Worm (Caenorhabditis elegans) whole organism, L1 larva: Measurements from ENCODE around the gene nphp-2.
A peak's percentile ranks its signal among the peaks of the same experiment; 100 is the strongest.

Experiments
- C04F5.9 ChIP-seq: sonication (generic microtip); optimal IDR thresholded peaks from 2 replicates; lab custom pipeline; 2016; ENCODE audit warnings: missing genetic modification characterization, missing compliant biosample characterization
- C34B4.2 ChIP-seq: sonication (generic microtip); optimal IDR thresholded peaks from 2 replicates; lab custom pipeline; 2017; ENCODE audit warnings: mild to moderate bottlenecking, missing genetic modification characterization, missing compliant biosample characterization
- Y116A8C.19 ChIP-seq: sonication (generic microtip); optimal IDR thresholded peaks from 2 replicates; lab custom pipeline; 2016; ENCODE audit warnings: missing compliant biosample characterization, missing genetic modification characterization, borderline replicate concordance
- aha-1 ChIP-seq: fragments of 150-350 bp; optimal IDR thresholded peaks from 2 replicates; lab custom pipeline; 2014; ENCODE audit warnings: missing biosample characterization, missing genetic modification characterization
- ama-1 ChIP-seq: fragments of 150-350 bp; optimal IDR thresholded peaks from 2 replicates; lab custom pipeline; 2014
- ceh-90 ChIP-seq: sonication (generic microtip); optimal IDR thresholded peaks from 2 replicates; lab custom pipeline; 2016; ENCODE audit warnings: missing genetic modification characterization, missing compliant biosample characterization
- ces-1 ChIP-seq: fragments of 150-350 bp; optimal IDR thresholded peaks from 2 replicates; lab custom pipeline; 2014; ENCODE audit warnings: missing biosample characterization, missing genetic modification reagents, missing genetic modification characterization
- dsc-1 ChIP-seq: sonication (generic microtip); optimal IDR thresholded peaks from 2 replicates; lab custom pipeline; 2016; ENCODE audit warnings: mild to moderate bottlenecking, missing genetic modification characterization, missing compliant biosample characterization
- efl-1 ChIP-seq, 4 experiments: fragments of 150-350 bp; optimal IDR thresholded peaks in 3 of 4; peaks in 1 of 4; 1 replicate in 1 of 4; 2 replicates in 3 of 4; lab custom pipeline; 2014; ENCODE audit warnings: missing biosample characterization in 2 of 4, missing genetic modification characterization in 2 of 4, missing genetic modification reagents in 2 of 4
- elt-2 ChIP-seq: sonication (generic microtip); optimal IDR thresholded peaks from 2 replicates; lab custom pipeline; 2016; ENCODE audit warnings: missing genetic modification characterization, mild to moderate bottlenecking, inconsistent platforms, missing compliant biosample characterization, missing genetic modification reagents
- ets-5 ChIP-seq: fragments of 200-800 bp; sonication (Bioruptor generic); IDR thresholded peaks from 2 replicates; pipeline ENCODE4 v1.3.6; 2022; ENCODE audit warnings: missing genetic modification characterization, missing compliant biosample characterization
- fkh-10 ChIP-seq: sonication (generic microtip); optimal IDR thresholded peaks from 2 replicates; lab custom pipeline; 2017; ENCODE audit warnings: missing biosample characterization, missing genetic modification reagents, missing genetic modification characterization
- fkh-8 ChIP-seq: sonication (generic microtip); optimal IDR thresholded peaks from 2 replicates; lab custom pipeline; 2016; ENCODE audit warnings: mild to moderate bottlenecking, missing genetic modification characterization, missing compliant biosample characterization
- fos-1 ChIP-seq: fragments of 150-350 bp; optimal IDR thresholded peaks from 2 replicates; lab custom pipeline; 2014; ENCODE audit warnings: missing biosample characterization, missing genetic modification characterization
- hlh-4 ChIP-seq: sonication (generic microtip); optimal IDR thresholded peaks from 2 replicates; lab custom pipeline; 2016; ENCODE audit warnings: mild to moderate bottlenecking, missing genetic modification characterization, missing compliant biosample characterization
- hpl-2 ChIP-seq: fragments of 150-350 bp; optimal IDR thresholded peaks from 2 replicates; lab custom pipeline; 2014; ENCODE audit warnings: missing biosample characterization, missing genetic modification reagents, missing genetic modification characterization
- lin-14 ChIP-seq: fragments of 200-800 bp; sonication (Bioruptor generic); optimal IDR thresholded peaks from 2 replicates; lab custom pipeline; 2018; ENCODE audit warnings: mild to moderate bottlenecking, missing genetic modification characterization, moderate library complexity, missing compliant biosample characterization
- lin-15B ChIP-seq: fragments of 150-350 bp; sonication (generic microtip); optimal IDR thresholded peaks from 3 replicates; lab custom pipeline; 2014; ENCODE audit warnings: missing biosample characterization, missing genetic modification characterization
- lin-39 ChIP-seq: fragments of 150-350 bp; optimal IDR thresholded peaks from 2 replicates; lab custom pipeline; 2014; ENCODE audit warnings: missing biosample characterization, missing genetic modification reagents, missing genetic modification characterization
- mdl-1 ChIP-seq, 2 experiments: fragments of 150-350 bp; optimal IDR thresholded peaks; 2 replicates each; lab custom pipeline; 2014 to 2017; ENCODE audit warnings: missing biosample characterization in 2 of 2, missing genetic modification characterization in 2 of 2, inconsistent platforms in 1 of 2
- nhr-11 ChIP-seq: fragments of 150-350 bp; optimal IDR thresholded peaks from 2 replicates; lab custom pipeline; 2014; ENCODE audit warnings: missing biosample characterization, missing genetic modification characterization
- nhr-12 ChIP-seq: sonication (generic microtip); optimal IDR thresholded peaks from 2 replicates; lab custom pipeline; 2017; ENCODE audit warnings: missing biosample characterization, missing genetic modification characterization
- nhr-19 ChIP-seq: fragments of 200-800 bp; sonication (Bioruptor generic); conservative IDR thresholded peaks from 2 replicates; pipeline ENCODE4 v1.3.6; 2022; ENCODE audit warnings: missing genetic modification characterization, missing compliant biosample characterization
- nhr-47 ChIP-seq: sonication (generic microtip); optimal IDR thresholded peaks from 2 replicates; lab custom pipeline; 2016; ENCODE audit warnings: mild to moderate bottlenecking, missing genetic modification characterization, moderate library complexity, missing compliant biosample characterization
- nhr-76 ChIP-seq: sonication (generic microtip); optimal IDR thresholded peaks from 2 replicates; lab custom pipeline; 2017; ENCODE audit warnings: missing biosample characterization, missing genetic modification characterization
- nhr-77 ChIP-seq: fragments of 150-350 bp; optimal IDR thresholded peaks from 2 replicates; lab custom pipeline; 2014; ENCODE audit warnings: missing biosample characterization, missing genetic modification characterization
- nhr-90 ChIP-seq: sonication (generic microtip); optimal IDR thresholded peaks from 2 replicates; lab custom pipeline; 2016; ENCODE audit warnings: mild to moderate bottlenecking, missing genetic modification characterization, missing compliant biosample characterization; ENCODE audit not compliant: poor library complexity
- pax-3 ChIP-seq: fragments of 200-800 bp; sonication (Bioruptor generic); optimal IDR thresholded peaks from 2 replicates; lab custom pipeline; 2018; ENCODE audit warnings: mild to moderate bottlenecking, missing genetic modification characterization, moderate library complexity, missing compliant biosample characterization
- rnt-1 ChIP-seq: sonication (generic microtip); optimal IDR thresholded peaks from 2 replicates; lab custom pipeline; 2016; ENCODE audit warnings: mild to moderate bottlenecking, missing genetic modification characterization, moderate library complexity, missing compliant biosample characterization
- skn-1 ChIP-seq: fragments of 150-350 bp; optimal IDR thresholded peaks from 2 replicates; lab custom pipeline; 2014; ENCODE audit warnings: missing biosample characterization, missing genetic modification characterization
- swsn-7 ChIP-seq: sonication (generic microtip); optimal IDR thresholded peaks from 2 replicates; lab custom pipeline; 2016; ENCODE audit warnings: missing genetic modification characterization, missing compliant biosample characterization
- tlp-1 ChIP-seq: fragments of 150-350 bp; optimal IDR thresholded peaks from 2 replicates; lab custom pipeline; 2014; ENCODE audit warnings: missing biosample characterization, missing genetic modification characterization
- unc-130 ChIP-seq: fragments of 150-350 bp; optimal IDR thresholded peaks from 2 replicates; lab custom pipeline; 2017; ENCODE audit warnings: missing biosample characterization, missing genetic modification characterization, inconsistent platforms
- unc-62 ChIP-seq: fragments of 150-350 bp; optimal IDR thresholded peaks from 2 replicates; lab custom pipeline; 2014; ENCODE audit warnings: missing biosample characterization, missing genetic modification reagents, missing genetic modification characterization
- unc-86 ChIP-seq: sonication (generic microtip); optimal IDR thresholded peaks from 2 replicates; lab custom pipeline; 2016; ENCODE audit warnings: missing genetic modification characterization, missing compliant biosample characterization
- ztf-11 ChIP-seq, 2 experiments: sonication (generic microtip); optimal IDR thresholded peaks; 2 replicates each; lab custom pipeline; 2016 to 2017; ENCODE audit warnings: missing genetic modification characterization in 2 of 2, missing biosample characterization in 1 of 2, missing compliant biosample characterization in 1 of 2

Gene nphp-2

DNA sequence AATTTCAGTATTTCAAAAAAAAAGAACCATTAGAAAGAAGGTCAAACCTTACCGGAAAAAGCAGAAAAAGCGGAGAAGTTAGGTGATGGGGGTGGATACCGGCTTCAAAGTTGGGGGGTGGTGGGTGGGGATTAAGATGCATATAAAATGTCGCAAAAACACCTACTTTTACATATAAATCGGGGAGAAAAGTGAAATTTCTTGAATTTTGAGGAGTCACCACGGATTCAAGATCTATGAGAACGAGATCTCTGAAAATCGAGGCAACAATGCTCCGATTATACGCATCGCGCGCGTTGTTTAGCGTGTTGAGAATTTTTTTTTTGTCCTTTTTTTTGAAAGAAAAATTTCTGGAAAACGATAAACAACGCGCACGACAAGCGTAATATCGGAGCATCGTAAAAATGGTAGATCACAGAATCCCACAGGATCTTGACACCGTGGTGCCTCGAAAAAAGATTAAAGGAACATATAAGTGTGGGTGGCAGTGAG lies 20.0 kb upstream of the nphp-2 start (continued):
- TF ChIP-seq elt-2 (peak; percentile 16), C34B4.2 (tag; lab: Kevin White, UChicago) (no peak), hpl-2 (GFP tag; lab: Kevin White, UChicago) (no peak), dsc-1 (tag; lab: Kevin White, UChicago) (peak; percentile 34), hlh-4 (tag; lab: Kevin White, UChicago) (no peak), nhr-76 (no peak), lin-15B (tag; lab: Kevin White, UChicago) (no peak), efl-1 (optimal IDR thresholded peaks at IDR 0.05; lab: Kevin White, UChicago) (peak; percentile 27 to 35), efl-1 (GFP tag; optimal IDR thresholded peaks at IDR 0.05 in 1 of 2; lab: Kevin White, UChicago) (peak in 1 of 2 experiments; percentile 22), swsn-7 (tag; lab: Kevin White, UChicago) (no peak), nhr-90 (peak; percentile 17), nhr-11 (tag; lab: Kevin White, UChicago) (no peak), ces-1 (no peak), unc-62 (GFP tag; lab: Kevin White, UChicago) (no peak), fos-1 (no peak), ztf-11 (tag; optimal IDR thresholded peaks at IDR 0.05; lab: Kevin White, UChicago) (peak in 1 of 2 experiments; percentile 11), skn-1 (tag; lab: Kevin White, UChicago) (no peak), lin-39 (no peak)

DNA sequence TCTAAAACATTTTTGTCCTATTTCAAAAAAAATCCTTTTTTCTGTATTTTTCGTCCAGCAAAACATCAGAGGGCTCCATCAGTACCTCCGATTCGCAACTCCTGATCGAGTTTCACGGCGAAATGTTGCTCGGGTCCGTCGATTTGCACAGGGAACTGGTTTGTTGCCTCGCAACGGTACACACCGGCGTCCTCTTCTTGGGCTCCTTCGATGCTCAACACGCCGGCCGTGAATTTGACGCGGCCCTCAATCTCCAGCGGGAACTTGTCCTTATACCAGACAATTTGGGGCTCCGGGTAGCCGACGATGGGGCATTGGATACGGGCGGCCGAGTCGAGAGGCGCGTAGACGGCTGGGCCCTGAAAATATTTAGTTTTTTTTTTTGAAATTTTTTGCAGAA lies 17.6 kb upstream of the nphp-2 start:
- TF ChIP-seq skn-1 (tag; lab: Kevin White, UChicago) (no peak), tlp-1 (tag; lab: Kevin White, UChicago) (no peak), pax-3 (no peak), elt-2 (no peak), unc-86 (tag; lab: Kevin White, UChicago) (no peak), ceh-90 (tag; lab: Kevin White, UChicago) (no peak), ama-1 (lab: Kevin White, UChicago) (no peak), C04F5.9 (tag; lab: Kevin White, UChicago) (no peak), lin-39 (no peak), mdl-1 (tag; optimal IDR thresholded peaks at IDR 0.05; lab: Kevin White, UChicago) (no peak), swsn-7 (tag; lab: Kevin White, UChicago) (no peak), nhr-19 (GFP tag; lab: Robert Waterston, UW) (no peak)
- TF ChIP-seq, all 84 proteins: peak for 0

DNA sequence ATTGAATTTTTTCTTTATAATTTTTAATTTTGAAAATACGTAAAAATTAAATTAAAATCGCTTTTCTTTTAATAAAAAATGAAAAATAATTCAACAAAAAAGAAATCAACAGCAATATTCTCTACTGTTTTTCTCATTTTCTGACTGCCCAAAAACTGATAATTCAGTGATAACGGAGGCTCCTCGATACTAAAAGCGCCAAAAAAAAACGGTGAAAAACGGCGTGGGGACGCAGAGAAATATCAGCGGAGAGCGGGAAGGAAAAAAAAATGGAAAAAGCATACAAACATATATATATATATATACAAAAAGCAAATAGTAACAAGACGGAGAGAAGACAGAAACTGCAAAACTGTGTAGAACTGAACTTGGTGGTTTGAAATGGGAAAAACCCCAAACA lies 12.5 kb upstream of the nphp-2 start:
- TF ChIP-seq aha-1 (tag; lab: Kevin White, UChicago) (no peak), nhr-90 (peak; percentile 22), unc-130 (no peak), elt-2 (peak; percentile 1)

DNA sequence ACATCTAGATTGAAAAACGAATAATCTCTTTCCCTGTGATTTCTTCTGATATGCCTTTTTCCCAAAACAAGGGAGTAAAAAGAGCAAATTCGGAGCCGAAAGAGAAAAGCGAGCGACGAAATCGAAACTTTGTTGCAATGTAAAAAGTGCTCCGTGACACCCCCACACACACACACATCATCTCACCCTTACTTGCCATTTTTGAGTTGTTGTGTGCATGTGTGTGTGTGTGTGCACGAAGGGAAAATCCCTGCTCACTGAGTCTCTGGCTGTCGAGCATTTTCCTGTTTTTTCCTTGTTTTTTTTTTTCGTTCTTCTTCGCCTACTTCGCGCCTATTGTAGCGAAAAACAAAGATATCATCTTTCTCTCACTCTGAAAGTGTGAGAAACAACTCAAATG lies 8.6 kb upstream of the nphp-2 start:
- TF ChIP-seq C04F5.9 (tag; lab: Kevin White, UChicago): no peak
- no peak for TF ChIP-seq nhr-12
- peak; percentile 81 for TF ChIP-seq lin-14 (GFP tag; lab: Kevin White, UChicago)
- TF ChIP-seq, all 84 proteins: peak for 1

DNA sequence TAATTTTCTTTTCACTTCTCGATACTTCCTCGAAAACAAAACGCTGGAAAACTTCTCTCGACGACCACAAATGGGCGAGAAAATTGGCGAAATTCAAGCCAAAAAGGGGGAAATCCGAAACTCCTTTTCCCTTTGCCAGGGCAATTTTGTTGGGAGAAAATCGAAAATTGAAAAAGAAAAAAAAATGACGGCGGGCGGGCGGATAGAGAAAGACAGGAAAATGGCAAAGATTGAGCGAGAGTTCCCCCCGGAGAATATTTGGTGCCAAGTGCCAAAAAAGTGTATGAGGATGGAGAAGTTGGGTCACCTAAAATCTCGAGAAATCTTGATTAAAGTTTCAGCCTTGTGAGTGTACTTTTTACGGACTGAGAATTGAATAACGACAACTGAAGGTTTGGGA lies 7.3 kb upstream of the nphp-2 start:
- TF ChIP-seq lin-14 (GFP tag; lab: Kevin White, UChicago): peak; percentile 35
- no peak for TF ChIP-seq nhr-77 (tag; lab: Kevin White, UChicago)

DNA sequence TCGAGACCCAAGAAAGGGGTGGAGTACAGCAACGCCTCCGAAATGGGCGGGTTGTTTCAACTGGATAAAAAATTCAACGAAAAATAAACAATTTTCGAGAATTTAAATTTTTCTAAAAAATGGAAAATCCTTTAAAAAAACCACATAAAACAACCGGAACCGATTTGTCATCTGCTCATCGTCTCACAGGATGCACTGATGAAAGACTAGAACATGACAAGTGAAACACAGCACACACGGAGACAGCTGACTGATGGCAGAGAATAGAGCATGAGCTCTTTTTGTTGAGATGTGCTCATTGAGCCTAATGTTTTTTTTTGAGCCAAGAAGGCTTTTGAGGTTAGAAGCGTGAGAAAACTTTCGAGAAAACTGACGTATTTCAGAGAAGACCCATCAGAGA lies 5.6 kb upstream of the nphp-2 start:
- TF ChIP-seq fkh-10 (GFP tag; lab: Kevin White, UChicago) (no peak), nhr-47 (tag; lab: Kevin White, UChicago) (no peak), ces-1 (no peak), Y116A8C.19 (no peak), fkh-8 (peak; percentile 1), hpl-2 (GFP tag; lab: Kevin White, UChicago) (no peak), ets-5 (GFP tag; lab: Robert Waterston, UW) (no peak), lin-14 (GFP tag; lab: Kevin White, UChicago) (peak; percentile 81), rnt-1 (tag; lab: Kevin White, UChicago) (peak; percentile 16)
